Worm (Caenorhabditis elegans): ENCODE results near the gene sra-33.

- no peak for TF ChIP-seq fos-1 (tag; optimal IDR thresholded peaks at IDR 0.05)
- no peak for TF ChIP-seq unc-62 (GFP tag; optimal IDR thresholded peaks at IDR 0.05)
- no peak for TF ChIP-seq mdl-1 (tag; optimal IDR thresholded peaks at IDR 0.05)
- TF ChIP-seq sma-9 (GFP tag; optimal IDR thresholded peaks at IDR 0.05), result no peak
- no peak for TF ChIP-seq sma-9 (tag; optimal IDR thresholded peaks at IDR 0.05)
- TF ChIP-seq ztf-11 (tag; optimal IDR thresholded peaks at IDR 0.05), result no peak
- TF ChIP-seq skn-1 (tag; optimal IDR thresholded peaks at IDR 0.05), result no peak
- TF ChIP-seq peb-1 (tag; optimal IDR thresholded peaks at IDR 0.05), result no peak
- TF ChIP-seq zag-1 (tag; optimal IDR thresholded peaks at IDR 0.05), result no peak
- no peak for TF ChIP-seq nhr-77 (tag; optimal IDR thresholded peaks at IDR 0.05)
- TF ChIP-seq nhr-237 (tag; optimal IDR thresholded peaks at IDR 0.05), result no peak
- no peak for TF ChIP-seq nhr-12 (tag; optimal IDR thresholded peaks at IDR 0.05)
- no peak for TF ChIP-seq unc-39 (tag; optimal IDR thresholded peaks at IDR 0.05)
- TF ChIP-seq alr-1 (tag; optimal IDR thresholded peaks at IDR 0.05), result no peak
These were observed 5.2 kb downstream of the sra-33 start, which contains the start of gene sra-32 for ce11 chrII:4531880-4532279.

All from whole organism, L2 larva.